Worm (Caenorhabditis elegans) whole organism, young adult: ENCODE results near the gene R12A1.3.

Source experiments
- athp-1 ChIP-seq: sonication (generic microtip); optimal IDR thresholded peaks from 2 replicates; lab custom pipeline; 2017; ENCODE audit warnings: mild to moderate bottlenecking, missing genetic modification characterization, missing compliant biosample characterization
- ceh-27 ChIP-seq: fragments of 200-800 bp; sonication (Bioruptor generic); optimal IDR thresholded peaks from 2 replicates; lab custom pipeline; 2018; ENCODE audit warnings: mild to moderate bottlenecking, missing genetic modification characterization, moderate library complexity, missing compliant biosample characterization
- hrde-1 ChIP-seq: sonication (generic microtip); optimal IDR thresholded peaks from 2 replicates; lab custom pipeline; 2016; ENCODE audit warnings: missing genetic modification characterization, mild to moderate bottlenecking, missing compliant biosample characterization, moderate library complexity, missing genotype, missing genetic modification reagents, borderline replicate concordance
- mel-28 ChIP-seq: sonication (generic microtip); optimal IDR thresholded peaks from 2 replicates; lab custom pipeline; 2016; ENCODE audit warnings: borderline replicate concordance, mild to moderate bottlenecking, missing genetic modification characterization, missing compliant biosample characterization
- pha-4 ChIP-seq: fragments of 150-350 bp; sonication (generic microtip); optimal IDR thresholded peaks from 2 replicates; lab custom pipeline; 2014; ENCODE audit warnings: missing biosample characterization, missing genetic modification reagents, missing genetic modification characterization
- ztf-22 ChIP-seq: fragments of 200-800 bp; sonication (Bioruptor generic); optimal IDR thresholded peaks from 2 replicates; lab custom pipeline; 2018; ENCODE audit warnings: mild to moderate bottlenecking, missing genetic modification characterization, moderate library complexity, missing compliant biosample characterization
- ztf-3 ChIP-seq: fragments of 200-800 bp; sonication (Bioruptor generic); optimal IDR thresholded peaks from 2 replicates; lab custom pipeline; 2018; ENCODE audit warnings: mild to moderate bottlenecking, missing genetic modification characterization, missing compliant biosample characterization

ce11 chrV:1456614-1457013, 31.0 kb upstream of the R12A1.3 start:
- TF ChIP-seq ceh-27 (GFP tag; lab: Kevin White, UChicago) (no peak), hrde-1 (no peak), mel-28 (tag; lab: Kevin White, UChicago) (no peak), athp-1 (tag; lab: Kevin White, UChicago) (no peak), pha-4 (no peak), ztf-22 (GFP tag; lab: Kevin White, UChicago) (peak; percentile 74), ztf-3 (GFP tag; lab: Kevin White, UChicago) (no peak)
